Fruit fly (Drosophila melanogaster) whole organism, embryonic: Measurements from ENCODE around the gene CG8319.

Experiments
- Abd-B ChIP-seq: fragments of 200-800 bp; sonication (Bioruptor generic); optimal IDR thresholded peaks from 2 replicates; lab custom pipeline; 2018; ENCODE audit warnings: missing biosample characterization, mild to moderate bottlenecking, missing genetic modification characterization, moderate library complexity
- Atf6 ChIP-seq: fragments of 200-800 bp; sonication (Bioruptor generic); IDR thresholded peaks from 2 replicates; pipeline ENCODE4 v1.3.6; 2022; ENCODE audit warnings: missing biosample characterization, missing genetic modification characterization
- C15 ChIP-seq: fragments of 200-800 bp; sonication (Bioruptor generic); IDR thresholded peaks from 3 replicates; pipeline ENCODE4 v1.3.6; 2022; ENCODE audit warnings: missing biosample characterization, missing genetic modification characterization
- CG10979 ChIP-seq: fragments of 200-800 bp; sonication (Bioruptor generic); optimal IDR thresholded peaks from 2 replicates; lab custom pipeline; 2018; ENCODE audit warnings: missing biosample characterization, mild to moderate bottlenecking, missing genetic modification characterization, moderate library complexity
- CG11398 ChIP-seq: fragments of 200-800 bp; sonication (Bioruptor generic); optimal IDR thresholded peaks from 2 replicates; lab custom pipeline; 2016; ENCODE audit warnings: missing biosample characterization, missing genetic modification characterization
- CG12155 ChIP-seq: fragments of 200-800 bp; sonication (Bioruptor generic); optimal IDR thresholded peaks from 3 replicates; lab custom pipeline; 2016; ENCODE audit warnings: missing biosample characterization, missing genetic modification characterization
- CG13296 ChIP-seq: fragments of 200-800 bp; sonication (Bioruptor generic); optimal IDR thresholded peaks from 3 replicates; lab custom pipeline; 2018; ENCODE audit warnings: missing biosample characterization, mild to moderate bottlenecking, missing genetic modification characterization
- CG13894 ChIP-seq: fragments of 200-800 bp; sonication (Bioruptor generic); optimal IDR thresholded peaks from 3 replicates; lab custom pipeline; 2018; ENCODE audit warnings: missing biosample characterization, mild to moderate bottlenecking, missing genetic modification characterization, moderate library complexity
- CG14710 ChIP-seq: fragments of 200-800 bp; sonication (Bioruptor generic); optimal IDR thresholded peaks from 3 replicates; lab custom pipeline; 2019; ENCODE audit warnings: missing biosample characterization, mild to moderate bottlenecking, missing genetic modification characterization, moderate library complexity
- CG1529 ChIP-seq: fragments of 200-800 bp; sonication (Bioruptor generic); optimal IDR thresholded peaks from 3 replicates; lab custom pipeline; 2018; ENCODE audit warnings: missing biosample characterization, missing genetic modification characterization
- CG1647 ChIP-seq: fragments of 200-800 bp; sonication (Bioruptor generic); optimal IDR thresholded peaks from 3 replicates; lab custom pipeline; 2016; ENCODE audit warnings: missing biosample characterization, missing genetic modification characterization
- CG30403 ChIP-seq: fragments of 200-800 bp; sonication (Bioruptor generic); optimal IDR thresholded peaks from 3 replicates; lab custom pipeline; 2016; ENCODE audit warnings: missing biosample characterization, missing genetic modification characterization
- CG3163 ChIP-seq: fragments of 200-800 bp; sonication (Bioruptor generic); optimal IDR thresholded peaks from 3 replicates; lab custom pipeline; 2016; ENCODE audit warnings: missing biosample characterization, missing genetic modification characterization
- CG32772 ChIP-seq: fragments of 200-800 bp; sonication (Bioruptor generic); IDR thresholded peaks from 2 replicates; pipeline ENCODE4 v1.3.6; 2022; ENCODE audit warnings: missing biosample characterization, missing genetic modification characterization
- CG3847 ChIP-seq: fragments of 200-800 bp; sonication (Bioruptor generic); IDR thresholded peaks from 2 replicates; pipeline ENCODE4 v1.3.6; 2022; ENCODE audit warnings: missing biosample characterization, missing genetic modification characterization
- CG43689 ChIP-seq: fragments of 200-800 bp; sonication (Bioruptor generic); IDR thresholded peaks from 2 replicates; pipeline ENCODE4 v1.3.6; 2022; ENCODE audit warnings: missing biosample characterization, missing genetic modification characterization
- CG4707 ChIP-seq: fragments of 200-800 bp; sonication (Bioruptor generic); optimal IDR thresholded peaks from 2 replicates; lab custom pipeline; 2018; ENCODE audit warnings: missing biosample characterization, mild to moderate bottlenecking, missing genetic modification characterization, moderate library complexity
- CG7963 ChIP-seq: fragments of 200-800 bp; sonication (Bioruptor generic); IDR thresholded peaks from 3 replicates; pipeline ENCODE4 v1.3.6; 2022; ENCODE audit warnings: missing biosample characterization, missing genetic modification characterization; ENCODE audit not compliant: partially characterized antibody
- CG8359 ChIP-seq: fragments of 200-800 bp; sonication (Bioruptor generic); optimal IDR thresholded peaks from 2 replicates; lab custom pipeline; 2017; ENCODE audit warnings: missing biosample characterization, mild to moderate bottlenecking, missing genetic modification characterization, borderline replicate concordance
- CG8924 ChIP-seq: fragments of 200-800 bp; optimal IDR thresholded peaks from 3 replicates; lab custom pipeline; 2019; ENCODE audit warnings: missing biosample characterization, mild to moderate bottlenecking, missing genetic modification characterization, moderate library complexity
- CG9932 ChIP-seq: fragments of 200-800 bp; sonication (Bioruptor generic); IDR thresholded peaks from 2 replicates; pipeline ENCODE4 v1.3.6; 2022; ENCODE audit warnings: missing biosample characterization, missing genetic modification characterization
- Camta ChIP-seq: fragments of 200-800 bp; sonication (Bioruptor generic); optimal IDR thresholded peaks from 2 replicates; lab custom pipeline; 2016; ENCODE audit warnings: missing biosample characterization, missing genetic modification characterization
- D19A ChIP-seq: fragments of 200-800 bp; optimal IDR thresholded peaks from 3 replicates; lab custom pipeline; 2019; ENCODE audit warnings: missing biosample characterization, mild to moderate bottlenecking, missing genetic modification characterization, moderate library complexity
- E2f1 ChIP-seq: fragments of 200-800 bp; sonication (Bioruptor generic); IDR thresholded peaks from 2 replicates; pipeline ENCODE4 v1.3.6; 2022; ENCODE audit warnings: missing biosample characterization, missing genetic modification characterization
- Fer3 ChIP-seq: fragments of 200-800 bp; sonication (Bioruptor generic); optimal IDR thresholded peaks from 2 replicates; lab custom pipeline; 2018; ENCODE audit warnings: missing biosample characterization, mild to moderate bottlenecking, missing genetic modification characterization, moderate library complexity
- Jarid2 ChIP-seq: fragments of 200-800 bp; sonication (Bioruptor generic); optimal IDR thresholded peaks from 3 replicates; lab custom pipeline; 2017; ENCODE audit warnings: mild to moderate bottlenecking, missing biosample characterization, missing genetic modification reagents, missing genetic modification characterization
- Meics ChIP-seq: fragments of 200-800 bp; sonication (Bioruptor generic); optimal IDR thresholded peaks from 2 replicates; lab custom pipeline; 2017; ENCODE audit warnings: missing biosample characterization, mild to moderate bottlenecking, missing genetic modification characterization
- Myb ChIP-seq: fragments of 200-800 bp; sonication (Bioruptor generic); optimal IDR thresholded peaks from 2 replicates; lab custom pipeline; 2016; ENCODE audit warnings: missing biosample characterization, missing genetic modification characterization
- NfI ChIP-seq: fragments of 200-800 bp; sonication (Bioruptor generic); optimal IDR thresholded peaks from 3 replicates; lab custom pipeline; 2018; ENCODE audit warnings: missing biosample characterization, mild to moderate bottlenecking, missing genetic modification characterization, moderate library complexity
- Oli ChIP-seq: fragments of 200-800 bp; sonication (Bioruptor generic); optimal IDR thresholded peaks from 2 replicates; lab custom pipeline; 2018; ENCODE audit warnings: missing biosample characterization, mild to moderate bottlenecking, missing genetic modification characterization, moderate library complexity
- Xrp1 ChIP-seq: fragments of 200-800 bp; sonication (Bioruptor generic); IDR thresholded peaks from 2 replicates; pipeline ENCODE4 v1.3.6; 2022; ENCODE audit warnings: missing biosample characterization, missing genetic modification characterization
- ac ChIP-seq: fragments of 200-800 bp; sonication (Bioruptor generic); optimal IDR thresholded peaks from 3 replicates; lab custom pipeline; 2017; ENCODE audit warnings: missing biosample characterization, mild to moderate bottlenecking, missing genetic modification characterization
- bcd ChIP-seq: fragments of 200-800 bp; sonication (Bioruptor generic); optimal IDR thresholded peaks from 2 replicates; lab custom pipeline; 2017; ENCODE audit warnings: missing biosample characterization, mild to moderate bottlenecking, missing genetic modification characterization
- bsh ChIP-seq, 2 experiments: fragments of 200-800 bp; sonication (Bioruptor generic); optimal IDR thresholded peaks; 2 replicates each; lab custom pipeline; 2017 to 2018; ENCODE audit warnings: mild to moderate bottlenecking in 2 of 2, missing biosample characterization in 2 of 2, missing genetic modification characterization in 2 of 2, moderate library complexity in 1 of 2
- cg ChIP-seq: fragments of 200-800 bp; sonication (Bioruptor generic); optimal IDR thresholded peaks from 3 replicates; lab custom pipeline; 2019; ENCODE audit warnings: missing biosample characterization, mild to moderate bottlenecking, missing genetic modification characterization, moderate library complexity
- ci ChIP-seq: fragments of 200-800 bp; sonication (Bioruptor generic); IDR thresholded peaks from 3 replicates; pipeline ENCODE4 v1.3.6; 2022; ENCODE audit warnings: missing biosample characterization, missing genetic modification characterization
- crc ChIP-seq: fragments of 200-800 bp; sonication (Bioruptor generic); optimal IDR thresholded peaks from 2 replicates; lab custom pipeline; 2016; ENCODE audit warnings: missing biosample characterization, missing genetic modification characterization
- danr ChIP-seq: fragments of 200-800 bp; sonication (Bioruptor generic); IDR thresholded peaks from 2 replicates; pipeline ENCODE4 v1.3.6; 2022; ENCODE audit warnings: missing biosample characterization, missing genetic modification characterization
- dimm ChIP-seq: fragments of 200-800 bp; sonication (Bioruptor generic); IDR thresholded peaks from 2 replicates; pipeline ENCODE4 v1.3.6; 2022; ENCODE audit warnings: missing biosample characterization, missing genetic modification characterization
- dm ChIP-seq: fragments of 200-800 bp; sonication (Bioruptor generic); optimal IDR thresholded peaks from 3 replicates; lab custom pipeline; 2016; ENCODE audit warnings: missing biosample characterization, missing genetic modification characterization
- dpn ChIP-seq, 2 experiments: fragments of 200-800 bp; sonication (Bioruptor generic); optimal IDR thresholded peaks; 3 replicates each; lab custom pipeline; 2016; ENCODE audit warnings: missing biosample characterization in 2 of 2, missing genetic modification characterization in 2 of 2
- ems ChIP-seq: fragments of 200-800 bp; sonication (Bioruptor generic); optimal IDR thresholded peaks from 3 replicates; lab custom pipeline; 2016; ENCODE audit warnings: missing biosample characterization, missing genetic modification characterization
- fd64A ChIP-seq: fragments of 200-800 bp; sonication (Bioruptor generic); optimal IDR thresholded peaks from 3 replicates; lab custom pipeline; 2018; ENCODE audit warnings: missing biosample characterization, mild to moderate bottlenecking, missing genetic modification characterization
- fu2 ChIP-seq: fragments of 200-800 bp; sonication (Bioruptor generic); optimal IDR thresholded peaks from 2 replicates; lab custom pipeline; 2016; ENCODE audit warnings: missing biosample characterization, missing genetic modification characterization
- gcm ChIP-seq: fragments of 200-800 bp; sonication (Bioruptor generic); optimal IDR thresholded peaks from 2 replicates; lab custom pipeline; 2019; ENCODE audit warnings: missing biosample characterization, mild to moderate bottlenecking, missing genetic modification characterization, moderate library complexity
- gro ChIP-seq: fragments of 200-800 bp; sonication (Bioruptor generic); optimal IDR thresholded peaks from 2 replicates; lab custom pipeline; 2016; ENCODE audit warnings: missing biosample characterization, missing genetic modification characterization
- h ChIP-seq: fragments of >200 bp; optimal IDR thresholded peaks from 2 replicates; lab custom pipeline; 2017
- ro ChIP-seq: fragments of 200-800 bp; sonication (Bioruptor generic); IDR thresholded peaks from 2 replicates; pipeline ENCODE4 v1.3.6; 2022; ENCODE audit warnings: missing biosample characterization, missing genetic modification characterization
- scrt ChIP-seq: fragments of 200-800 bp; sonication (Bioruptor generic); optimal IDR thresholded peaks from 2 replicates; lab custom pipeline; 2018; ENCODE audit warnings: missing biosample characterization, mild to moderate bottlenecking, missing genetic modification characterization, moderate library complexity
- slp2 ChIP-seq: fragments of 200-800 bp; sonication (Bioruptor generic); optimal IDR thresholded peaks from 2 replicates; lab custom pipeline; 2016; ENCODE audit warnings: missing biosample characterization, missing genetic modification characterization
- vvl ChIP-seq: fragments of 200-800 bp; sonication (Bioruptor generic); IDR thresholded peaks from 2 replicates; pipeline ENCODE4 v1.3.6; 2022; ENCODE audit warnings: missing biosample characterization, missing genetic modification characterization
- wdn ChIP-seq: fragments of 200-800 bp; sonication (Bioruptor generic); IDR thresholded peaks from 2 replicates; pipeline ENCODE4 v1.3.6; 2022; ENCODE audit warnings: missing biosample characterization, missing genetic modification characterization
- yki ChIP-seq: fragments of >200 bp; optimal IDR thresholded peaks from 3 replicates; lab custom pipeline; 2018

CG8319 gene

dm6 chr3R:9600558-9600959 lies 26.6 kb upstream of the CG8319 start (continued):
- TF ChIP-seq CG3163 (GFP tag; lab: Kevin White, UChicago): no peak
- TF ChIP-seq ems (GFP tag; lab: Kevin White, UChicago): no peak
- peak; percentile 25 for TF ChIP-seq CG30403
- no peak for TF ChIP-seq vvl (GFP tag; lab: Robert Waterston, UW)
- no peak for TF ChIP-seq CG1647 (GFP tag; lab: Kevin White, UChicago)
- no peak for TF ChIP-seq dm (GFP tag; lab: Kevin White, UChicago)
- peak; percentile 78 for TF ChIP-seq Meics (GFP tag; lab: Kevin White, UChicago)
- TF ChIP-seq CG13894 (tag; lab: Kevin White, UChicago): peak; percentile 58
- no peak for TF ChIP-seq cg (GFP tag; lab: Kevin White, UChicago)
- peak; percentile 66 for TF ChIP-seq CG9932 (GFP tag; lab: Robert Waterston, UW)
- TF ChIP-seq ci (GFP tag; lab: Robert Waterston, UW): no peak
- TF ChIP-seq crc: no peak
- peak; percentile 20 for TF ChIP-seq CG8359 (GFP tag; lab: Kevin White, UChicago)
- no peak for TF ChIP-seq danr (GFP tag; lab: Robert Waterston, UW)
- peak; percentile 15 for TF ChIP-seq CG1529 (GFP tag; lab: Kevin White, UChicago)
- TF ChIP-seq Abd-B (GFP tag; lab: Kevin White, UChicago): no peak
- no peak for TF ChIP-seq C15
- no peak for TF ChIP-seq Camta (GFP tag; lab: Kevin White, UChicago)
- TF ChIP-seq h (lab: Kevin White, UChicago): no peak
- no peak for TF ChIP-seq dpn (GFP tag; optimal IDR thresholded peaks at IDR 0.05; lab: Kevin White, UChicago)
- TF ChIP-seq CG4707 (GFP tag; lab: Kevin White, UChicago): peak; percentile 18
- peak; percentile 13 for TF ChIP-seq CG10979 (tag; lab: Kevin White, UChicago)
- peak; percentile 26 for TF ChIP-seq Jarid2
- TF ChIP-seq CG12155 (GFP tag; lab: Kevin White, UChicago): no peak
- no peak for TF ChIP-seq ac (GFP tag; lab: Kevin White, UChicago)
- TF ChIP-seq Myb: no peak
- TF ChIP-seq D19A: peak; percentile 39
- TF ChIP-seq yki: no peak
- 0 out of 2 replicates have a peak, but pooled peaks have one; percentile 34 for TF ChIP-seq wdn (GFP tag; lab: Robert Waterston, UW)
- TF ChIP-seq NfI: peak; percentile 2
- peak; percentile 33 for TF ChIP-seq CG13296 (GFP tag; lab: Kevin White, UChicago)
- TF ChIP-seq CG3847 (GFP tag; lab: Robert Waterston, UW): peak; percentile 32
- TF ChIP-seq CG14710: peak; percentile 19
- peak; percentile 21 for TF ChIP-seq gcm
- TF ChIP-seq ro (GFP tag; lab: Robert Waterston, UW): no peak
- peak; percentile 54 for TF ChIP-seq CG8924
- TF ChIP-seq Oli: peak; percentile 32
- no peak for TF ChIP-seq CG43689
- peak; percentile 40; the same call in 1 of the 2 replicates for TF ChIP-seq Atf6
- TF ChIP-seq CG32772 (GFP tag; lab: Robert Waterston, UW): no peak
- no peak for TF ChIP-seq CG11398 (GFP tag; lab: Kevin White, UChicago)
- TF ChIP-seq Xrp1 (GFP tag; lab: Robert Waterston, UW): peak; percentile 50
- TF ChIP-seq scrt (GFP tag; lab: Kevin White, UChicago): peak; percentile 49
- TF ChIP-seq dimm (GFP tag; lab: Robert Waterston, UW): no peak
- TF ChIP-seq CG7963 (GFP tag; lab: Robert Waterston, UW): no peak
- TF ChIP-seq E2f1: no peak
- TF ChIP-seq slp2 (GFP tag; lab: Kevin White, UChicago): no peak
- no peak for TF ChIP-seq fd64A (GFP tag; lab: Kevin White, UChicago)
- TF ChIP-seq fu2 (GFP tag; lab: Kevin White, UChicago): no peak
- TF ChIP-seq Fer3 (tag; lab: Kevin White, UChicago): peak; percentile 34
- peak; percentile 25 for TF ChIP-seq bcd (GFP tag; lab: Kevin White, UChicago)
- TF ChIP-seq bsh (GFP tag; optimal IDR thresholded peaks at IDR 0.05; lab: Kevin White, UChicago): peak in 1 of 2 experiments; percentile 40
- TF ChIP-seq gro (GFP tag; lab: Kevin White, UChicago): no peak
